Worm (Caenorhabditis elegans) whole organism, L1 larva: ENCODE results near the gene dhs-24.

Experiments
- C34B4.2 ChIP-seq: sonication (generic microtip); optimal IDR thresholded peaks from 2 replicates; lab custom pipeline; 2017; ENCODE audit warnings: mild to moderate bottlenecking, missing genetic modification characterization, missing compliant biosample characterization
- aha-1 ChIP-seq: fragments of 150-350 bp; optimal IDR thresholded peaks from 2 replicates; lab custom pipeline; 2014; ENCODE audit warnings: missing biosample characterization, missing genetic modification characterization
- alr-1 ChIP-seq: fragments of 200-800 bp; sonication (Bioruptor generic); optimal IDR thresholded peaks from 2 replicates; lab custom pipeline; 2018; ENCODE audit warnings: borderline replicate concordance, mild to moderate bottlenecking, missing genetic modification characterization, missing compliant biosample characterization
- aly-2 ChIP-seq: fragments of 150-350 bp; optimal IDR thresholded peaks from 2 replicates; lab custom pipeline; 2014; ENCODE audit warnings: missing biosample characterization, missing genetic modification characterization
- ceh-8 ChIP-seq: fragments of 200-800 bp; sonication (Bioruptor generic); optimal IDR thresholded peaks from 2 replicates; lab custom pipeline; 2018; ENCODE audit warnings: mild to moderate bottlenecking, missing genetic modification characterization, moderate library complexity, missing compliant biosample characterization
- ceh-88 ChIP-seq: fragments of 200-800 bp; sonication (Bioruptor generic); IDR thresholded peaks from 2 replicates; pipeline ENCODE4 v1.3.6; 2022; ENCODE audit warnings: missing genetic modification characterization, missing compliant biosample characterization
- ces-1 ChIP-seq: fragments of 150-350 bp; optimal IDR thresholded peaks from 2 replicates; lab custom pipeline; 2014; ENCODE audit warnings: missing biosample characterization, missing genetic modification reagents, missing genetic modification characterization
- efl-1 ChIP-seq, 4 experiments: fragments of 150-350 bp; optimal IDR thresholded peaks in 3 of 4; peaks in 1 of 4; 1 replicate in 1 of 4; 2 replicates in 3 of 4; lab custom pipeline; 2014; ENCODE audit warnings: missing biosample characterization in 2 of 4, missing genetic modification characterization in 2 of 4, missing genetic modification reagents in 2 of 4
- egl-27 ChIP-seq, 2 experiments: fragments of 150-350 bp in 1 of 2; sonication (generic microtip); optimal IDR thresholded peaks; 3 replicates each; lab custom pipeline; 2017 to 2018; ENCODE audit warnings: missing biosample characterization in 2 of 2, missing genetic modification characterization in 2 of 2, missing genetic modification reagents in 2 of 2
- elt-2 ChIP-seq: sonication (generic microtip); optimal IDR thresholded peaks from 2 replicates; lab custom pipeline; 2016; ENCODE audit warnings: missing genetic modification characterization, mild to moderate bottlenecking, inconsistent platforms, missing compliant biosample characterization, missing genetic modification reagents
- elt-3 ChIP-seq, 6 experiments: fragments of 150-350 bp in 1 of 6; sonication (generic microtip); optimal IDR thresholded peaks; 2 replicates each; lab custom pipeline; 2017 to 2018; ENCODE audit warnings: missing biosample characterization in 6 of 6, missing genetic modification characterization in 6 of 6, inconsistent platforms in 1 of 6
- fkh-8 ChIP-seq: sonication (generic microtip); optimal IDR thresholded peaks from 2 replicates; lab custom pipeline; 2016; ENCODE audit warnings: mild to moderate bottlenecking, missing genetic modification characterization, missing compliant biosample characterization
- grh-1 ChIP-seq: fragments of 200-800 bp; sonication (Bioruptor generic); IDR thresholded peaks from 2 replicates; pipeline ENCODE4 v1.3.6; 2022; ENCODE audit warnings: missing genetic modification reagents, missing genetic modification characterization, missing compliant biosample characterization
- hlh-17 ChIP-seq: fragments of 200-800 bp; sonication (Bioruptor generic); optimal IDR thresholded peaks from 2 replicates; lab custom pipeline; 2018; ENCODE audit warnings: missing genetic modification characterization, mild to moderate bottlenecking, missing compliant biosample characterization, moderate library complexity, borderline replicate concordance
- hpl-2 ChIP-seq: fragments of 150-350 bp; optimal IDR thresholded peaks from 2 replicates; lab custom pipeline; 2014; ENCODE audit warnings: missing biosample characterization, missing genetic modification reagents, missing genetic modification characterization
- isw-1 ChIP-seq: fragments of 200-800 bp; sonication (Bioruptor generic); IDR thresholded peaks from 2 replicates; pipeline ENCODE4 v1.3.6; 2022; ENCODE audit warnings: missing genetic modification characterization, missing compliant biosample characterization
- jun-1 ChIP-seq: fragments of 150-350 bp; optimal IDR thresholded peaks from 2 replicates; lab custom pipeline; 2014; ENCODE audit warnings: missing biosample characterization, missing genetic modification reagents, missing genetic modification characterization
- lin-13 ChIP-seq: fragments of 150-350 bp; optimal IDR thresholded peaks from 2 replicates; lab custom pipeline; 2014; ENCODE audit warnings: missing biosample characterization, missing genetic modification reagents, missing genetic modification characterization
- mab-9 ChIP-seq: fragments of 200-800 bp; sonication (Bioruptor generic); IDR thresholded peaks from 2 replicates; pipeline ENCODE4 v1.3.6; 2022; ENCODE audit warnings: missing genetic modification reagents, missing genetic modification characterization, missing compliant biosample characterization
- mdl-1 ChIP-seq, 2 experiments: fragments of 150-350 bp; optimal IDR thresholded peaks; 2 replicates each; lab custom pipeline; 2014 to 2017; ENCODE audit warnings: missing biosample characterization in 2 of 2, missing genetic modification characterization in 2 of 2, inconsistent platforms in 1 of 2
- nhr-84 ChIP-seq: sonication (generic microtip); optimal IDR thresholded peaks from 2 replicates; lab custom pipeline; 2017; ENCODE audit warnings: missing biosample characterization, missing genetic modification characterization
- nhr-85 ChIP-seq: sonication (generic microtip); peaks from one replicate; lab custom pipeline; 2016; ENCODE audit warnings: missing genetic modification characterization, inconsistent platforms, missing compliant biosample characterization
- sox-4 ChIP-seq: sonication (generic microtip); optimal IDR thresholded peaks from 2 replicates; lab custom pipeline; 2016; ENCODE audit warnings: missing genetic modification characterization, missing compliant biosample characterization
- sptf-1 ChIP-seq: fragments of 150-350 bp; optimal IDR thresholded peaks from 2 replicates; lab custom pipeline; 2014; ENCODE audit warnings: missing biosample characterization, missing genetic modification characterization
- swsn-7 ChIP-seq: sonication (generic microtip); optimal IDR thresholded peaks from 2 replicates; lab custom pipeline; 2016; ENCODE audit warnings: missing genetic modification characterization, missing compliant biosample characterization
- tlp-1 ChIP-seq: fragments of 150-350 bp; optimal IDR thresholded peaks from 2 replicates; lab custom pipeline; 2014; ENCODE audit warnings: missing biosample characterization, missing genetic modification characterization
- unc-130 ChIP-seq: fragments of 150-350 bp; optimal IDR thresholded peaks from 2 replicates; lab custom pipeline; 2017; ENCODE audit warnings: missing biosample characterization, missing genetic modification characterization, inconsistent platforms
- unc-98 ChIP-seq: fragments of 200-800 bp; sonication (Bioruptor generic); IDR thresholded peaks from 2 replicates; pipeline ENCODE4 v1.3.6; 2022; ENCODE audit warnings: missing genetic modification characterization, missing compliant biosample characterization
- ztf-11 ChIP-seq, 2 experiments: sonication (generic microtip); optimal IDR thresholded peaks; 2 replicates each; lab custom pipeline; 2016 to 2017; ENCODE audit warnings: missing genetic modification characterization in 2 of 2, missing biosample characterization in 1 of 2, missing compliant biosample characterization in 1 of 2
- ztf-4 ChIP-seq: fragments of 150-350 bp; optimal IDR thresholded peaks from 2 replicates; lab custom pipeline; 2014; ENCODE audit warnings: missing biosample characterization, missing genetic modification characterization

The dhs-24 gene

ce11 chrV:19986788-19987187, 40.4 kb upstream of the dhs-24 start:
- TF ChIP-seq nhr-84 (tag; lab: Kevin White, UChicago) = no peak
- no peak for TF ChIP-seq aha-1 (tag; lab: Kevin White, UChicago)
- no peak for TF ChIP-seq sptf-1 (tag; lab: Kevin White, UChicago)
- no peak for TF ChIP-seq alr-1 (tag; lab: Kevin White, UChicago)
- no peak for TF ChIP-seq efl-1 (optimal IDR thresholded peaks at IDR 0.05; lab: Kevin White, UChicago)
- TF ChIP-seq efl-1 (GFP tag; optimal IDR thresholded peaks at IDR 0.05 in 1 of 2; lab: Kevin White, UChicago) = peak in 1 of 2 experiments; percentile 24
- no peak for TF ChIP-seq mab-9 (GFP tag; lab: Robert Waterston, UW)

ce11 chrV:19986213-19986612, 39.8 kb upstream of the dhs-24 start, which contains the start of gene clec-260:
TSS of gene clec-260 (minus strand) at chrV:19986313.
- TF ChIP-seq swsn-7 (tag; lab: Kevin White, UChicago) = no peak

ce11 chrV:19981832-19982462, 35.5 kb upstream of the dhs-24 start, which contains the start of gene Y60A3A.24:
TSS of gene Y60A3A.24 (minus strand) at chrV:19981882.
- no peak for TF ChIP-seq C34B4.2 (tag; lab: Kevin White, UChicago)
- TF ChIP-seq elt-3 (tag; optimal IDR thresholded peaks at IDR 0.05; lab: Kevin White, UChicago) = no peak
- no peak for TF ChIP-seq efl-1 (optimal IDR thresholded peaks at IDR 0.05; lab: Kevin White, UChicago)
- peak in 1 of 2 experiments; percentile 47 for TF ChIP-seq efl-1 (GFP tag; optimal IDR thresholded peaks at IDR 0.05 in 1 of 2; lab: Kevin White, UChicago)
- TF ChIP-seq elt-2 (tag; lab: Kevin White, UChicago) = peak; percentile 60

DNA sequence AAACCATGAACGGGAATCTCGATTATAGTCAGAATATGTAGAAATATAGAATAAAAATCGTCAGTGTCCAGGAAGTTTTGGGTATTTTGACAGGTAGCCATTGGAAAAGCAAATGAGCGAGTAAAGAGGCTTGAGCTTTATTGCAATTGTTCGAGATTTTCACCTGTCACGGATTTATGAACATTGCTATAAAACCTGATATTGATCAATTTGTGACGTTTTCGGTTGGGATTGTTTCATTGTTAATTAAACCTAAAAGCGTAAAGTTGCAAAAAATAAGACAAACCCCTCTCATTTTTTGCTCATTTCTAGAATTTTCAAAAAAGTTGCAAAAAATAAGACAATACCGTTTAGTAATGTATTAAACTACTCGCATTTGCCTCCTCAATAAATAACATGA, 31.8 kb upstream of the dhs-24 start, which contains the start of gene srh-183:
Gene srh-183 (minus strand): TSS at position 101 of the 400 bp plus-strand sequence.
- TF ChIP-seq swsn-7 (tag; lab: Kevin White, UChicago) (no peak), mdl-1 (tag; optimal IDR thresholded peaks at IDR 0.05; lab: Kevin White, UChicago) (no peak), tlp-1 (tag; lab: Kevin White, UChicago) (no peak), unc-130 (tag; lab: Kevin White, UChicago) (no peak), jun-1 (tag; lab: Kevin White, UChicago) (no peak), elt-3 (tag; optimal IDR thresholded peaks at IDR 0.05; lab: Kevin White, UChicago) (no peak), aly-2 (no peak), nhr-85 (tag; lab: Kevin White, UChicago) (no peak), ces-1 (GFP tag; lab: Kevin White, UChicago) (no peak), ztf-11 (tag; optimal IDR thresholded peaks at IDR 0.05; lab: Kevin White, UChicago) (no peak), fkh-8 (tag; lab: Kevin White, UChicago) (no peak), grh-1 (no peak), sox-4 (tag; lab: Kevin White, UChicago) (no peak), isw-1 (GFP tag; lab: Robert Waterston, UW) (no peak), hlh-17 (GFP tag; lab: Kevin White, UChicago) (no peak), aha-1 (tag; lab: Kevin White, UChicago) (no peak)

DNA sequence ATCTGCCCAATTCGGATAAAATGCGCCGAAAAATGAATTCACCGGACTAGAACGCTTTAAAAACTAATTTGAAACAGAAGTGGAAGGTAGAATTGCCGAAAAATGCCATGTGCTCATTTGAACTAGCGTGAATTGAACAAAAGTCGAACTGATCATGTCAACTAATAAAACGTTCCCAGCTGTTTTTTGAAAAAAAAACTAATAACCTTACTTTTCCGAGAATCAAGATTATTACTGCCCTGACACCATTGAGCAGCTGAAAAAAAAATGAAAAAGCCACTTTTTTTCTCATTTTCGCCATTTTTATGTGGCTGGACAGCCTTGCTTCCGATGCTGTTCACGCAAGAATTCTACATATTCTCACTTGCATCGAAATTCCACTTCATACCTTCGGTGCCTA, 26.6 kb upstream of the dhs-24 start, which contains the start of gene srh-173:
Gene srh-173 (plus strand): TSS at position 301 of the 400 bp plus-strand sequence.
- no peak for TF ChIP-seq hpl-2 (GFP tag; lab: Kevin White, UChicago)
- TF ChIP-seq egl-27 (tag; optimal IDR thresholded peaks at IDR 0.05; lab: Kevin White, UChicago) = no peak
- no peak for TF ChIP-seq ztf-4 (tag; lab: Kevin White, UChicago)
- no peak for TF ChIP-seq swsn-7 (tag; lab: Kevin White, UChicago)
- TF ChIP-seq aha-1 (tag; lab: Kevin White, UChicago) = no peak
- no peak for TF ChIP-seq ceh-88 (GFP tag; lab: Robert Waterston, UW)
- no peak for TF ChIP-seq unc-98
- TF ChIP-seq lin-13 = no peak
- TF ChIP-seq ceh-8 = no peak
- no peak for TF ChIP-seq elt-3 (tag; optimal IDR thresholded peaks at IDR 0.05; lab: Kevin White, UChicago)
